Worm (Caenorhabditis elegans) whole organism, L2 larva: Measurements from ENCODE around the gene D2062.5.

Experiments used
- C34F6.9 ChIP-seq: fragments of 150-350 bp; optimal IDR thresholded peaks from 2 replicates; lab custom pipeline; 2014; ENCODE audit warnings: missing biosample characterization, missing genetic modification characterization
- alr-1 ChIP-seq: fragments of 150-350 bp; optimal IDR thresholded peaks from 2 replicates; lab custom pipeline; 2014; ENCODE audit warnings: missing biosample characterization, missing genetic modification characterization
- ama-1 ChIP-seq: fragments of 150-350 bp; optimal IDR thresholded peaks from 2 replicates; lab custom pipeline; 2018; ENCODE audit warnings: inconsistent platforms
- ceh-82 ChIP-seq: fragments of 150-350 bp; optimal IDR thresholded peaks from 2 replicates; lab custom pipeline; 2014; ENCODE audit warnings: missing biosample characterization, missing genetic modification characterization
- elt-1 ChIP-seq: fragments of 150-350 bp; optimal IDR thresholded peaks from 2 replicates; lab custom pipeline; 2014; ENCODE audit warnings: missing biosample characterization, missing genetic modification characterization
- fos-1 ChIP-seq: fragments of 150-350 bp; optimal IDR thresholded peaks from 2 replicates; lab custom pipeline; 2014; ENCODE audit warnings: missing biosample characterization, missing genetic modification characterization
- lin-39 ChIP-seq: fragments of 150-350 bp; optimal IDR thresholded peaks from 2 replicates; lab custom pipeline; 2014; ENCODE audit warnings: missing biosample characterization, missing genetic modification reagents, missing genetic modification characterization
- nhr-77 ChIP-seq: fragments of 150-350 bp; optimal IDR thresholded peaks from 2 replicates; lab custom pipeline; 2014; ENCODE audit warnings: missing biosample characterization, missing genetic modification characterization
- sem-4 ChIP-seq: fragments of 150-350 bp; optimal IDR thresholded peaks from 2 replicates; lab custom pipeline; 2014; ENCODE audit warnings: missing biosample characterization, missing genetic modification reagents, missing genetic modification characterization
- unc-55 ChIP-seq: fragments of 150-350 bp; sonication (generic microtip); optimal IDR thresholded peaks from 3 replicates; lab custom pipeline; 2014; ENCODE audit warnings: missing biosample characterization, missing genetic modification reagents, missing genetic modification characterization
- zag-1 ChIP-seq: fragments of 150-350 bp; optimal IDR thresholded peaks from 2 replicates; lab custom pipeline; 2014; ENCODE audit warnings: missing biosample characterization, missing genetic modification characterization

DNA sequence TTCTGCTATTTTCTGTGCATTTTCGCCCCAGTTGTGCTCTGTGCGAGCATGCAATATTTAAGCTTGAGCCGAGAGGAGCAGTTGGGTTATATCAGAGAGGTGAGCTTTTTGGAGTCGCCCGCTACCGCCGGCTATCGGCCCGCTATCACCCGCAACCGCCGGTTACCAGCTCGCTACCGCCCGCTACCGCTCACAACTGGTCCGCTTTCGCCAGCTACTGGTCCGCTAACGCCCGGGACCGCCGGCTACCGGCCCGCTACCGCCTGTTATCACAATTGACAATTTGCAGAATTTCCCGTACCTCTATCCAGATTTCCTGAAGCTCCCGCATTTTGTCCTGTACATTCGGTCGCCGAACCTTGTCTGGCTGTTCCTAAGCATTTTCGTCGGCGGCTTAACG lies 5.8 kb downstream of the D2062.5 start:
- TF ChIP-seq unc-55 (GFP tag; lab: Kevin White, UChicago) (no peak), alr-1 (tag; lab: Kevin White, UChicago) (no peak), lin-39 (tag; lab: Kevin White, UChicago) (no peak), ceh-82 (tag; lab: Kevin White, UChicago) (no peak), zag-1 (no peak), C34F6.9 (tag; lab: Kevin White, UChicago) (no peak), elt-1 (tag; lab: Kevin White, UChicago) (no peak), sem-4 (no peak), ama-1 (lab: Kevin White, UChicago) (no peak), nhr-77 (tag; lab: Kevin White, UChicago) (no peak), fos-1 (tag; lab: Kevin White, UChicago) (no peak)
